Worm (Caenorhabditis elegans): ENCODE data around the gene twk-33.

The twk-33 gene

DNA sequence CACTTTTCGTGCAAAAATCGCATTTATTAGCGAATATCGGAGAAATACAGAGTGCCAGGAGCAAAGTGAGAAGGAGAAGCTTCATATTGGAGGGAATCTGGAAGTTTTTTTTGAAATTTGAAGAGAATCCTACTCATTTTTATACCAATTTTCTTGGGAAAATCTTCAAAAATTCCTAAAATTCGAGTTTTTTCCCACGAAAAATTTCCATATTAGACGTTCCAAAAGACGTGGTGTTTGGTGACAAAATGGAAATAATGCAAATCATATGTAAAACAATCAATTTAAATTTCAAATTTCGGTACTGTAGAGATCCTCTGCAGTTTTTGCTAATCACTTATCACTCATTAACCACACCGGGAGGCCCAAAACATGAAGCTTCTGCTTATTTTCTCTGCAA is 29.3 kb downstream of the twk-33 start, which contains the start of the genes F59A1.16 and F59A1.6:
F59A1.16 (minus strand) TSS at position 101 of the 400 bp plus-strand sequence.
F59A1.6 (plus strand) TSS at position 285 of the 400 bp plus-strand sequence.
- TF ChIP-seq T22C8.4 (GFP tag; IDR thresholded peaks at IDR 0.05) (no peak), flt-1 (GFP tag; IDR thresholded peaks at IDR 0.05) (no peak), ztf-23 (GFP tag; IDR thresholded peaks at IDR 0.05) (no peak), ref-1 (GFP tag; conservative IDR thresholded peaks at IDR 0.05) (no peak), tab-1 (GFP tag; IDR thresholded peaks at IDR 0.05) (no peak), klf-2 (GFP tag; conservative IDR thresholded peaks at IDR 0.05) (no peak), cog-1 (tag; optimal IDR thresholded peaks at IDR 0.05) (no peak)

DNA sequence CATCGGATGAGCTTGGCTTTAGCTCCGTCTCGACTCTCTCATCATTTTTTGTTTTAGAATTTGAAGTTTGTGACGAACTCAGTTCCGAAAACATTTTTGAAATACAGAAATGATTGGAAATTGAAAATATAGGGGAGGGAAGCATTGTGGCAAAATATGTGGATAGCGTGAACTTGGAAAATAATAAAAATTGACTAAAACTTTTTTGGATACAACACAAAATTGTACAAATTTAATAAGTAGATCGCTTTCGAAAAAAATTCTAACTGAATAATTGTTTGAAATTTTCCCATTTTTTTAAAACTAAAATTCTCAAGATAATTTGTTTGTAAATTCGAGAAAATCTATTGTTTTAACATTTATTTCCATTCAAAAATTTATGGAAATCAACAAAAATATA is 30.4 kb downstream of the twk-33 start, which contains the start of gene F59A1.15:
F59A1.15 (minus strand) TSS at position 101 of the 400 bp plus-strand sequence.
- TF ChIP-seq ztf-23 (GFP tag; IDR thresholded peaks at IDR 0.05) (no peak), flt-1 (GFP tag; IDR thresholded peaks at IDR 0.05) (no peak), ref-1 (GFP tag; conservative IDR thresholded peaks at IDR 0.05) (no peak), tab-1 (GFP tag; IDR thresholded peaks at IDR 0.05) (no peak), cog-1 (tag; optimal IDR thresholded peaks at IDR 0.05) (no peak), med-1 (GFP tag; optimal IDR thresholded peaks at IDR 0.05; ENCODE audit: insufficient read depth) (no peak), klf-2 (GFP tag; conservative IDR thresholded peaks at IDR 0.05) (no peak), T22C8.4 (GFP tag; IDR thresholded peaks at IDR 0.05) (no peak), ztf-29 (GFP tag; IDR thresholded peaks at IDR 0.05) (no peak)

ce11 chrV:17683290-17683689 is 30.9 kb downstream of the twk-33 start:
- no peak for TF ChIP-seq cog-1 (tag; optimal IDR thresholded peaks at IDR 0.05)
- no peak for TF ChIP-seq ztf-29 (GFP tag; IDR thresholded peaks at IDR 0.05)
- TF ChIP-seq tab-1 (GFP tag; IDR thresholded peaks at IDR 0.05): no peak
- TF ChIP-seq ztf-23 (GFP tag; IDR thresholded peaks at IDR 0.05): no peak
- no peak for TF ChIP-seq med-1 (GFP tag; optimal IDR thresholded peaks at IDR 0.05; ENCODE audit: insufficient read depth)
- no peak for TF ChIP-seq klf-2 (GFP tag; conservative IDR thresholded peaks at IDR 0.05)

DNA sequence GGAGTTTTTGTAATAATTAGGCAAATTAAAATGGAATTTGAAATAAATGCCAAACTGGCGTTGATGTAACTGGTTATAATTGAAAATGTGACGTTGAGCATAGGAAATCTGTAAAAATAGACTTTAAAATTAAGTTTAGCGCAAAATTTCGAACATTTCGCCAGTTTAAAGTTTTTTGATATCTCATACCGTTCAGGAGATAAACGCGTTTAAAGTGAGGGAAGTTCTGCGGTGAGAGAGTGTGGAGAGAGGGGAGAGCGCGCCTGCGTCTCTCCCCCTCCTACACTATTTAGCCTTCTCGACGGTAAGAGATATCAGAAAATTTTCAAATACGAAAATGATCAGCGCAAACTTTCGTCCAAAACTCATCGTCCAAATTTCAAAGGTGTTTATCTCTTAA is 37.6 kb downstream of the twk-33 start, which contains the start of gene str-92:
str-92 (minus strand) TSS at position 101 of the 400 bp plus-strand sequence.
- TF ChIP-seq cog-1 (tag; optimal IDR thresholded peaks at IDR 0.05) (no peak), T22C8.4 (GFP tag; IDR thresholded peaks at IDR 0.05) (no peak)

DNA sequence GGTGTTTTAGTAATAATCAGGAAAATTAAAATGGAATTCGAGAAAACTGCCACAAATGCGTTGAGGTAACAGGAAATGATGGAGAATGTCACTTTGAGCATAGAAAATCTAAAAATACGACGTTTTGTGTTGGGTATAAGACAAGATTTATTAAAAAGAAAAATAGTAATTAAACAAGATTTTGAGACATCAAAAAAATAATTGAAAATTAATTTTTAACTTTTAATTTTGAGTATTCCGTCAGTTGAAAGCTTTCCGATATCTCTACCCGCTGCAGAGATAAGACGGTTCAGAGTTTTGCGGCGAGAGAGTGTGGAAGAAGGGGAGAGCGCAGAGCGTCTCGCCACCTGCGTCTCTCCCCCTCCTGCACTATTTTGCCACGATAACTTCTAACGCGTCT is 40.8 kb downstream of the twk-33 start, which contains the start of gene str-93:
str-93 (minus strand) TSS at position 101 of the 400 bp plus-strand sequence.
- TF ChIP-seq klf-2 (GFP tag; conservative IDR thresholded peaks at IDR 0.05) (no peak), tab-1 (GFP tag; IDR thresholded peaks at IDR 0.05) (no peak), med-1 (GFP tag; optimal IDR thresholded peaks at IDR 0.05; ENCODE audit: insufficient read depth) (no peak), T22C8.4 (GFP tag; IDR thresholded peaks at IDR 0.05) (no peak), ztf-29 (GFP tag; IDR thresholded peaks at IDR 0.05) (no peak), ztf-23 (GFP tag; IDR thresholded peaks at IDR 0.05) (no peak), cog-1 (tag; optimal IDR thresholded peaks at IDR 0.05) (no peak), ref-1 (GFP tag; conservative IDR thresholded peaks at IDR 0.05) (no peak), flt-1 (GFP tag; IDR thresholded peaks at IDR 0.05) (no peak)

DNA sequence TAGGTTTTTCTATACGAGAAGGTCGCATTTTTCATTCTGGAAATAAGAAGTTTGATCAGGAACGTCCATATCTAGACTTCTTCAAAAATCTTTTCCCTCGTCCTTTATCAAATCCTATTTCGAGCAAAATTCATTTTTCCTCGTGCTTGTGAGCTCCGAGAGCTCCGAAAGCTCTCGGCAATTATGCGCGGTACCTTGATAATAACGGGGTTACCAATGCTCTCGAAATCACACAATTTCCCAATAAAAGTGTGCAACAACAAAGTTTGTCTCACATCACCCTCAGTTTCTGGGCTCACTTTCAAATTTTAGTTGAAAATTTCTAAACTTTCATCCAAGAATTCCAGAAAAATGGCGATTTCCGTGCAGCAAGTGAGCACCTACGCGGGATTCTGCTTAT is 45.6 kb downstream of the twk-33 start, which contains the start of gene str-89:
str-89 (plus strand) TSS at position 301 of the 400 bp plus-strand sequence.
- no peak for TF ChIP-seq flt-1 (GFP tag; IDR thresholded peaks at IDR 0.05)
- TF ChIP-seq ref-1 (GFP tag; conservative IDR thresholded peaks at IDR 0.05): no peak
- TF ChIP-seq T22C8.4 (GFP tag; IDR thresholded peaks at IDR 0.05): no peak
- TF ChIP-seq ztf-23 (GFP tag; IDR thresholded peaks at IDR 0.05): no peak
- no peak for TF ChIP-seq ztf-29 (GFP tag; IDR thresholded peaks at IDR 0.05)
- no peak for TF ChIP-seq med-1 (GFP tag; optimal IDR thresholded peaks at IDR 0.05; ENCODE audit: insufficient read depth)
- TF ChIP-seq cog-1 (tag; optimal IDR thresholded peaks at IDR 0.05): no peak
- no peak for TF ChIP-seq klf-2 (GFP tag; conservative IDR thresholded peaks at IDR 0.05)
- no peak for TF ChIP-seq tab-1 (GFP tag; IDR thresholded peaks at IDR 0.05)

DNA sequence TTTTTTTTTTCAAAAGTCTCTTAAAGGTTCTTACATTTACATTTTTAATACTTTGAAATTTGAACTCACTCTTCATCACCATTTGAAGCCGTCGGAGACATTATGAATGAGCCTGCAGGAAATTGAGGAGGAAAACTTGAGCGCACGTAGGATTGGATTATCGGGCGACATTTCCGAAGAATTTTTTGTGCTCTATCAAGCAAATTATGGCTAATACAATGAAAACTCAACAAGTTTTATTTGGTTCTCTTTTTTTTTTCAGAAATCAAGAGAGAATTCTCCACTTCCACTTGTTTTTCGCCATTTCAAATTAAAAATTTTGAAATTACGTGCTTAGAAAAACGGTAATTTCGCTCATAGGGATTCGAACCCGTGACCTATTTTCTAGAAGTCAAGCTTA is 46.5 kb downstream of the twk-33 start, which contains the start of gene F59A1.12:
F59A1.12 (minus strand) TSS at position 101 of the 400 bp plus-strand sequence.
- no peak for TF ChIP-seq tab-1 (GFP tag; IDR thresholded peaks at IDR 0.05)
- no peak for TF ChIP-seq T22C8.4 (GFP tag; IDR thresholded peaks at IDR 0.05)
- TF ChIP-seq ztf-23 (GFP tag; IDR thresholded peaks at IDR 0.05): no peak
- no peak for TF ChIP-seq med-1 (GFP tag; optimal IDR thresholded peaks at IDR 0.05; ENCODE audit: insufficient read depth)
- TF ChIP-seq klf-2 (GFP tag; conservative IDR thresholded peaks at IDR 0.05): no peak
- no peak for TF ChIP-seq ztf-29 (GFP tag; IDR thresholded peaks at IDR 0.05)
- no peak for TF ChIP-seq cog-1 (tag; optimal IDR thresholded peaks at IDR 0.05)
- TF ChIP-seq flt-1 (GFP tag; IDR thresholded peaks at IDR 0.05): no peak
- no peak for TF ChIP-seq ref-1 (GFP tag; conservative IDR thresholded peaks at IDR 0.05)

ce11 chrV:17665906-17666305 is 48.3 kb downstream of the twk-33 start, which contains the start of gene F59A1.11:
Gene F59A1.11, minus strand, starts transcription at chrV:17666006.
- TF ChIP-seq ztf-23 (GFP tag; IDR thresholded peaks at IDR 0.05) (no peak), cog-1 (tag; optimal IDR thresholded peaks at IDR 0.05) (no peak), tab-1 (GFP tag; IDR thresholded peaks at IDR 0.05) (no peak), T22C8.4 (GFP tag; IDR thresholded peaks at IDR 0.05) (no peak), med-1 (GFP tag; optimal IDR thresholded peaks at IDR 0.05; ENCODE audit: insufficient read depth) (no peak)

DNA sequence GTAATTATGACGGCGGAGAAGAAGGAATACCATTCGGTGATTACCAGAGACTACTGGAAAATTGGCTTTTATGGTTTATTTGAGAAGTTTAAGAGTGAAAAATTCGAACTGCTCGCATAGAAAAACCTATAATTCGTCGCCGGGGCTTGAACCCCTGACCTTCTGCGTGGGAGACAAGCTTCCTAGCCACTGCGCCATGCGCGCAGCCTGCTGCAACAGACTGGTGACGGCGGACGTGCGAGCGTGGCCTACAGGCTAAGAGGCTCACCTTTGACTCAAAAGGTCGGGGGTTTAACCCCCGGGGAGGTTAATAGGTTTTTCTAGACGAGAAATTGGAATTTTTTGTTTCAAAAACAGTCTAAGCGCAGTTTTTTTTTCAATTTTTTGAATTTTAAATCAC is 49.8 kb downstream of the twk-33 start:
- TF ChIP-seq ztf-29 (GFP tag; IDR thresholded peaks at IDR 0.05): no peak
- TF ChIP-seq tab-1 (GFP tag; IDR thresholded peaks at IDR 0.05): no peak
- no peak for TF ChIP-seq med-1 (GFP tag; optimal IDR thresholded peaks at IDR 0.05; ENCODE audit: insufficient read depth)
- TF ChIP-seq flt-1 (GFP tag; IDR thresholded peaks at IDR 0.05): no peak
- no peak for TF ChIP-seq T22C8.4 (GFP tag; IDR thresholded peaks at IDR 0.05)
- no peak for TF ChIP-seq klf-2 (GFP tag; conservative IDR thresholded peaks at IDR 0.05)
- no peak for TF ChIP-seq ref-1 (GFP tag; conservative IDR thresholded peaks at IDR 0.05)
- TF ChIP-seq cog-1 (tag; optimal IDR thresholded peaks at IDR 0.05): no peak
- TF ChIP-seq ztf-23 (GFP tag; IDR thresholded peaks at IDR 0.05): no peak

DNA sequence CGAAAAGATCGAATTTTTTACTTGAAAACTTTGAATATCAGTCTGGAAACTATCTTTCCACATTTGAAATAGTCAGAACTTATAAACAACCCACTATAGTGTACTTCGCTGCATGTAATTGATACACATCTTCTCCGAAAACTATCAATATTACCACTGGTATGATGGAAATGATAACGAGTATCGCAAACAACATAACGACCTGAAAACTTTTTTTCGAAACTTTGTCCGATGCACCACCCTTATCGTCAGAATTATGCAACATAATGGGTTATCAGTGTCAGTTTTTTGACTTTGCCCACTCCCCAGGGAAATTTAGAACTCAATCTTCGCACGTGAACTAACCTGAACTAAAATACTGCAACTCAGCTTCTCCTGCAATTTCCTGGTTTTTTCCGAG is 51.9 kb downstream of the twk-33 start:
- no peak for TF ChIP-seq tab-1 (GFP tag; IDR thresholded peaks at IDR 0.05)
- no peak for TF ChIP-seq ztf-29 (GFP tag; IDR thresholded peaks at IDR 0.05)
- no peak for TF ChIP-seq T22C8.4 (GFP tag; IDR thresholded peaks at IDR 0.05)
- no peak for TF ChIP-seq ref-1 (GFP tag; conservative IDR thresholded peaks at IDR 0.05)
- no peak for TF ChIP-seq klf-2 (GFP tag; conservative IDR thresholded peaks at IDR 0.05)
- TF ChIP-seq flt-1 (GFP tag; IDR thresholded peaks at IDR 0.05): no peak
- TF ChIP-seq med-1 (GFP tag; optimal IDR thresholded peaks at IDR 0.05; ENCODE audit: insufficient read depth): no peak
- no peak for TF ChIP-seq ztf-23 (GFP tag; IDR thresholded peaks at IDR 0.05)
- no peak for TF ChIP-seq cog-1 (tag; optimal IDR thresholded peaks at IDR 0.05)

Measured in whole organism, midembryonic.